Worm (Caenorhabditis elegans) whole organism, L4/young adult: ENCODE measurements around the gene acs-17.

Source experiments
- W03F9.2 ChIP-seq: fragments of 150-350 bp; optimal IDR thresholded peaks from 2 replicates; lab custom pipeline; 2014; ENCODE audit warnings: missing biosample characterization, missing genetic modification characterization
- dao-5 ChIP-seq: sonication (generic microtip); optimal IDR thresholded peaks from 2 replicates; lab custom pipeline; 2016; ENCODE audit warnings: missing genotype, missing genetic modification characterization, moderate library complexity, missing compliant biosample characterization
- him-1 ChIP-seq: sonication (generic microtip); optimal IDR thresholded peaks from 2 replicates; lab custom pipeline; 2016; ENCODE audit warnings: missing genotype, missing genetic modification reagents, missing genetic modification characterization, missing compliant biosample characterization

acs-17 gene

ce11 chrX:5944488-5944887 lies at the start of gene acs-17:
TSS of gene acs-17 (minus strand) at chrX:5944510.
- TF ChIP-seq W03F9.2 (tag; lab: Kevin White, UChicago) (no peak), him-1 (tag; lab: Kevin White, UChicago) (no peak), dao-5 (tag; lab: Kevin White, UChicago) (no peak)

- TF ChIP-seq dao-5 (tag; lab: Kevin White, UChicago) (no peak), W03F9.2 (tag; lab: Kevin White, UChicago) (no peak), him-1 (tag; lab: Kevin White, UChicago) (no peak)
Observed at ce11 chrX:5994004-5994403, 49.7 kb upstream of the acs-17 start.

ce11 chrX:5992770-5993169 lies 48.5 kb upstream of the acs-17 start, which contains the start of gene F22F4.5:
TSS of gene F22F4.5 (minus strand) at chrX:5992870.
- TF ChIP-seq W03F9.2 (tag; lab: Kevin White, UChicago) (no peak), him-1 (tag; lab: Kevin White, UChicago) (no peak), dao-5 (tag; lab: Kevin White, UChicago) (no peak)

ce11 chrX:5987910-5988309 lies 43.6 kb upstream of the acs-17 start:
- TF ChIP-seq W03F9.2 (tag; lab: Kevin White, UChicago) (no peak), dao-5 (tag; lab: Kevin White, UChicago) (no peak)

- TF ChIP-seq W03F9.2 (tag; lab: Kevin White, UChicago): no peak
- no peak for TF ChIP-seq him-1 (tag; lab: Kevin White, UChicago)
- TF ChIP-seq dao-5 (tag; lab: Kevin White, UChicago): no peak
Observed at ce11 chrX:5985720-5986119, 41.4 kb upstream of the acs-17 start.

ce11 chrX:5984581-5985039 lies 40.3 kb upstream of the acs-17 start, which contains the start of gene klp-13:
TSS of gene klp-13 (plus strand) at chrX:5984989.
- TF ChIP-seq dao-5 (tag; lab: Kevin White, UChicago): no peak
- TF ChIP-seq him-1 (tag; lab: Kevin White, UChicago): peak; percentile 76

ce11 chrX:5983267-5983666 lies 39.0 kb upstream of the acs-17 start:
- TF ChIP-seq W03F9.2 (tag; lab: Kevin White, UChicago): no peak

- TF ChIP-seq W03F9.2 (tag; lab: Kevin White, UChicago): no peak
- no peak for TF ChIP-seq dao-5 (tag; lab: Kevin White, UChicago)
- peak; percentile 20 for TF ChIP-seq him-1 (tag; lab: Kevin White, UChicago)
Observed at ce11 chrX:5982799-5983198, 38.5 kb upstream of the acs-17 start.

- no peak for TF ChIP-seq dao-5 (tag; lab: Kevin White, UChicago)
- peak; percentile 31 for TF ChIP-seq him-1 (tag; lab: Kevin White, UChicago)
Observed at ce11 chrX:5981698-5982097, 37.4 kb upstream of the acs-17 start.

ce11 chrX:5977754-5978153 lies 33.4 kb upstream of the acs-17 start, which contains the start of gene kin-2:
TSS of gene kin-2 (minus strand) at chrX:5977854.
- TF ChIP-seq him-1 (tag; lab: Kevin White, UChicago) (no peak), W03F9.2 (tag; lab: Kevin White, UChicago) (no peak), dao-5 (tag; lab: Kevin White, UChicago) (no peak)

- no peak for TF ChIP-seq dao-5 (tag; lab: Kevin White, UChicago)
- TF ChIP-seq him-1 (tag; lab: Kevin White, UChicago): peak; percentile 71
Observed at ce11 chrX:5976206-5976960, 32.1 kb upstream of the acs-17 start.

- TF ChIP-seq W03F9.2 (tag; lab: Kevin White, UChicago): no peak
- TF ChIP-seq him-1 (tag; lab: Kevin White, UChicago): no peak
- TF ChIP-seq dao-5 (tag; lab: Kevin White, UChicago): no peak
Observed at ce11 chrX:5975726-5976125, 31.4 kb upstream of the acs-17 start.

- no peak for TF ChIP-seq him-1 (tag; lab: Kevin White, UChicago)
- TF ChIP-seq W03F9.2 (tag; lab: Kevin White, UChicago): no peak
- TF ChIP-seq dao-5 (tag; lab: Kevin White, UChicago): no peak
Observed at ce11 chrX:5975228-5975627, 30.9 kb upstream of the acs-17 start.

ce11 chrX:5972212-5972611 lies 27.9 kb upstream of the acs-17 start:
- TF ChIP-seq W03F9.2 (tag; lab: Kevin White, UChicago) (no peak), dao-5 (tag; lab: Kevin White, UChicago) (no peak), him-1 (tag; lab: Kevin White, UChicago) (no peak)
